Worm (Caenorhabditis elegans): ENCODE measurements around the gene F16G10.2.

F16G10.2 gene

ce11 chrII:2417889-2418288, 42.8 kb downstream of the F16G10.2 start, which contains the start of the genes F42G2.5 and F42G2.7:
F42G2.5 (minus strand) TSS chrII:2417989.
F42G2.7 (plus strand) TSS chrII:2418158.
- TF ChIP-seq nhr-71 (tag; optimal IDR thresholded peaks at IDR 0.05) (no peak), rnt-1 (tag; optimal IDR thresholded peaks at IDR 0.05) (no peak), ceh-63 (GFP tag; optimal IDR thresholded peaks at IDR 0.05) (no peak), ceh-8 (GFP tag; optimal IDR thresholded peaks at IDR 0.05) (no peak), irx-1 (tag; optimal IDR thresholded peaks at IDR 0.05) (no peak), nhr-19 (GFP tag; conservative IDR thresholded peaks at IDR 0.05) (no peak), unc-30 (tag; optimal IDR thresholded peaks at IDR 0.05) (no peak), unc-98 (GFP tag; IDR thresholded peaks at IDR 0.05) (no peak), ets-5 (GFP tag; IDR thresholded peaks at IDR 0.05) (no peak), nhr-47 (tag; optimal IDR thresholded peaks at IDR 0.05) (no peak), C34B4.2 (tag; optimal IDR thresholded peaks at IDR 0.05) (no peak)

ce11 chrII:2418836-2419235, 43.8 kb downstream of the F16G10.2 start, which contains the start of gene fbxc-20:
fbxc-20 (plus strand) TSS chrII:2419136.
- TF ChIP-seq fos-1 (tag; optimal IDR thresholded peaks at IDR 0.05): no peak
- no peak for TF ChIP-seq nhr-85 (tag)
- TF ChIP-seq isw-1 (GFP tag; IDR thresholded peaks at IDR 0.05): no peak
- TF ChIP-seq ceh-90 (tag; optimal IDR thresholded peaks at IDR 0.05): no peak
- TF ChIP-seq fkh-4 (tag; optimal IDR thresholded peaks at IDR 0.05; ENCODE audit: borderline replicate concordance): no peak
- TF ChIP-seq nhr-77 (tag; optimal IDR thresholded peaks at IDR 0.05): no peak
- TF ChIP-seq lsy-2 (tag; optimal IDR thresholded peaks at IDR 0.05): no peak
- TF ChIP-seq tbx-2 (tag; optimal IDR thresholded peaks at IDR 0.05): no peak

ce11 chrII:2420685-2421084, 45.6 kb downstream of the F16G10.2 start:
- TF ChIP-seq swsn-7 (tag; optimal IDR thresholded peaks at IDR 0.05) (no peak), elt-2 (tag; optimal IDR thresholded peaks at IDR 0.05) (peak; percentile 42), hpl-2 (GFP tag; optimal IDR thresholded peaks at IDR 0.05) (peak; percentile 9)

ce11 chrII:2421185-2421584, 46.1 kb downstream of the F16G10.2 start:
- TF ChIP-seq nhr-76 (tag; optimal IDR thresholded peaks at IDR 0.05): no peak
- TF ChIP-seq elt-2 (tag; optimal IDR thresholded peaks at IDR 0.05): peak; percentile 22
- no peak for TF ChIP-seq nhr-28 (tag; optimal IDR thresholded peaks at IDR 0.05)
- TF ChIP-seq C34B4.2 (tag; optimal IDR thresholded peaks at IDR 0.05): no peak
- TF ChIP-seq dpl-1 (GFP tag; optimal IDR thresholded peaks at IDR 0.05): no peak
- no peak for TF ChIP-seq ces-1 (GFP tag; optimal IDR thresholded peaks at IDR 0.05)

ce11 chrII:2421905-2422304, 46.8 kb downstream of the F16G10.2 start, which contains the start of gene F42G2.2:
F42G2.2 (plus strand) TSS chrII:2422205.
- TF ChIP-seq nhr-28 (tag; optimal IDR thresholded peaks at IDR 0.05) (no peak), ceh-88 (GFP tag; IDR thresholded peaks at IDR 0.05) (no peak), tlp-1 (tag; optimal IDR thresholded peaks at IDR 0.05) (no peak), mab-9 (GFP tag; IDR thresholded peaks at IDR 0.05) (no peak), xbp-1 (tag; optimal IDR thresholded peaks at IDR 0.05) (no peak), elt-3 (tag; optimal IDR thresholded peaks at IDR 0.05) (no peak), irx-1 (tag; optimal IDR thresholded peaks at IDR 0.05) (no peak), nhr-90 (tag; optimal IDR thresholded peaks at IDR 0.05; ENCODE audit: poor library complexity) (no peak), Y116A8C.19 (tag; optimal IDR thresholded peaks at IDR 0.05; ENCODE audit: borderline replicate concordance) (no peak), aha-1 (tag; optimal IDR thresholded peaks at IDR 0.05) (no peak), nhr-20 (tag; optimal IDR thresholded peaks at IDR 0.05) (no peak), nhr-84 (tag; optimal IDR thresholded peaks at IDR 0.05) (no peak), unc-62 (GFP tag; optimal IDR thresholded peaks at IDR 0.05) (no peak)

All from whole organism, L1 larva.